Worm (Caenorhabditis elegans): ENCODE data around the gene ZK1290.14.

The ZK1290.14 gene

ce11 chrII:7534934-7535333 is 20.5 kb downstream of the ZK1290.14 start, which contains the start of gene ZK1290.13:
Gene ZK1290.13, plus strand, starts transcription at chrII:7535006.
- TF ChIP-seq dve-1 (tag; optimal IDR thresholded peaks at IDR 0.05; ENCODE audit: insufficient read depth) = peak; percentile 30
- no peak for TF ChIP-seq lin-29 (GFP tag; IDR thresholded peaks at IDR 0.05)
- TF ChIP-seq daf-16 (GFP tag; optimal IDR thresholded peaks at IDR 0.05) = no peak
- TF ChIP-seq daf-16 (tag; optimal IDR thresholded peaks at IDR 0.05) = peak; percentile 5
- TF ChIP-seq lsy-2 (tag; optimal IDR thresholded peaks at IDR 0.05) = no peak
- TF ChIP-seq hlh-11 (tag; optimal IDR thresholded peaks at IDR 0.05) = peak; percentile 6
- TF ChIP-seq pqm-1 (tag; optimal IDR thresholded peaks at IDR 0.05) = peak; percentile 58
- no peak for TF ChIP-seq F49E8.2 (tag; optimal IDR thresholded peaks at IDR 0.05; ENCODE audit: borderline replicate concordance)

DNA sequence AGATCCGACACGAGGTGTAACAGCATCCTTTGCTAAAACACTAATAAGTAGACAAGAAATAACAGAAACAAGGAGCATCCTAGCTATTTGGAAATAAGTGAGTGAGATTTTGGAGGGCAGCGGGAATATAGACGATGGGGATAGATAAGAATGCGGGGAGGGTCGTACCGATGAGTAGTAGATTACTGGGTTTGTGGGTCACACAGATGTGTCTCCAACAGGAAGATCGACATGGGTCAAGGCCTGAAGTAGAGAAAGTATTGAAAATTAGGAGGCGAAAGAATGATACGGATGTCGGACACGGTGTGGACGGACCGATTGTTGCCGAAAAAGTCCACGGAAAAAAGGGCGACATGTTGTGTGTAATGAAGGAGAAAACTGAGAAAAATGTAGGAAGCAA is 21.0 kb downstream of the ZK1290.14 start, which contains the start of gene wrt-10:
Gene wrt-10 (minus strand): TSS at position 195 of the 400 bp plus-strand sequence.
- TF ChIP-seq nhr-41 (GFP tag; IDR thresholded peaks at IDR 0.05) (no peak), gei-8 (GFP tag; optimal IDR thresholded peaks at IDR 0.05) (no peak), Y75B8A.6 (GFP tag; IDR thresholded peaks at IDR 0.05) (no peak), nhr-48 (tag; optimal IDR thresholded peaks at IDR 0.05) (no peak), nhr-77 (tag; optimal IDR thresholded peaks at IDR 0.05) (no peak), hif-1 (tag; optimal IDR thresholded peaks at IDR 0.05) (no peak)

- no peak for TF ChIP-seq dmd-9 (GFP tag; IDR thresholded peaks at IDR 0.05)
- TF ChIP-seq hlh-30 (tag; optimal IDR thresholded peaks at IDR 0.05; ENCODE audit: insufficient read depth) = peak; percentile 27
- TF ChIP-seq hlh-11 (tag; optimal IDR thresholded peaks at IDR 0.05) = peak; percentile 8
These were observed 23.9 kb downstream of the ZK1290.14 start for ce11 chrII:7531478-7531877.

- TF ChIP-seq mxl-2 (GFP tag; conservative IDR thresholded peaks at IDR 0.05) (0 out of 2 replicates have a peak, but pooled peaks have one; percentile 26), ztf-7 (tag; optimal IDR thresholded peaks at IDR 0.05) (no peak), egl-43 (GFP tag; IDR thresholded peaks at IDR 0.05) (peak; percentile 46; the same call in 1 of the 2 replicates), set-16 (GFP tag; IDR thresholded peaks at IDR 0.05) (peak; percentile 22; the same call in 1 of the 2 replicates), mxl-3 (GFP tag; optimal IDR thresholded peaks at IDR 0.05) (peak; percentile 0), zfp-3 (GFP tag; conservative IDR thresholded peaks at IDR 0.05) (peak; percentile 58; the same call in 1 of the 2 replicates), hlh-11 (tag; optimal IDR thresholded peaks at IDR 0.05) (peak; percentile 41), tra-1 (GFP tag; IDR thresholded peaks at IDR 0.05) (no peak)
These were observed 24.4 kb downstream of the ZK1290.14 start, which contains the start of gene wrt-1 for ce11 chrII:7530944-7531343. Gene wrt-1, plus strand, starts transcription at chrII:7530996.

ce11 chrII:7529078-7529683 is 26.2 kb downstream of the ZK1290.14 start, which contains the start of gene ZK1290.5:
Gene ZK1290.5, plus strand, starts transcription at chrII:7529643.
- TF ChIP-seq tra-1 (GFP tag; IDR thresholded peaks at IDR 0.05) (peak; percentile 96), T20F7.1 (GFP tag; optimal IDR thresholded peaks at IDR 0.05) (peak; percentile 84), spr-1 (tag; optimal IDR thresholded peaks at IDR 0.05) (peak; percentile 75), ctbp-1 (GFP tag; IDR thresholded peaks at IDR 0.05) (peak; percentile 75), mxl-3 (GFP tag; optimal IDR thresholded peaks at IDR 0.05) (peak; percentile 52), nhr-77 (tag; optimal IDR thresholded peaks at IDR 0.05) (peak; percentile 72), lin-1 (GFP tag; IDR thresholded peaks at IDR 0.05) (peak; percentile 87), daf-19 (GFP tag; conservative IDR thresholded peaks at IDR 0.05) (no peak), ceh-28 (tag; optimal IDR thresholded peaks at IDR 0.05) (no peak), mes-2 (tag; optimal IDR thresholded peaks at IDR 0.05; ENCODE audit: poor library complexity, severe bottlenecking) (peak; percentile 56), lin-29 (GFP tag; IDR thresholded peaks at IDR 0.05) (no peak), spr-3 (GFP tag; optimal IDR thresholded peaks at IDR 0.05) (no peak), nhr-42 (GFP tag; IDR thresholded peaks at IDR 0.05) (no peak), nhr-102 (tag; optimal IDR thresholded peaks at IDR 0.05) (peak; percentile 90), zfp-2 (tag; optimal IDR thresholded peaks at IDR 0.05) (no peak), snpc-4 (tag; optimal IDR thresholded peaks at IDR 0.05) (no peak), nhr-28 (tag; optimal IDR thresholded peaks at IDR 0.05) (peak; percentile 91), lin-39 (tag; optimal IDR thresholded peaks at IDR 0.05) (no peak), sdz-12 (GFP tag; optimal IDR thresholded peaks at IDR 0.05) (no peak), fos-1 (tag; optimal IDR thresholded peaks at IDR 0.05) (peak; percentile 34), nhr-11 (tag; optimal IDR thresholded peaks at IDR 0.05) (peak; percentile 89), F44E2.7 (GFP tag; IDR thresholded peaks at IDR 0.05) (no peak), nhr-48 (tag; optimal IDR thresholded peaks at IDR 0.05) (peak; percentile 98), R02D3.7 (tag; optimal IDR thresholded peaks at IDR 0.05) (no peak)
